Fruit fly (Drosophila melanogaster) S2 (cell line): ENCODE data around the gene Cyp4d8.

Experiments
- CG8478 ChIP-seq: fragments of >200 bp; optimal IDR thresholded peaks from 2 replicates; lab custom pipeline; 2018
- CTCF ChIP-seq, 2 experiments: fragments of >200 bp; optimal IDR thresholded peaks; 2 replicates each; lab custom pipeline; 2018

dm6 chr3L:7541068-7541467 lies 45.1 kb upstream of the Cyp4d8 start, which contains the start of gene CG32374:
- TF ChIP-seq CG8478 (lab: Kevin White, UChicago): no peak
- TF ChIP-seq CTCF (optimal IDR thresholded peaks at IDR 0.05; lab: Kevin White, UChicago): no peak
